Worm (Caenorhabditis elegans) whole organism, L3 larva: ENCODE measurements around the gene Y43D4A.1.

Source experiments
- daf-12 ChIP-seq: fragments of 150-350 bp; optimal IDR thresholded peaks from 2 replicates; lab custom pipeline; 2014; ENCODE audit warnings: missing biosample characterization, missing genetic modification reagents, missing genetic modification characterization
- elt-1 ChIP-seq: fragments of 150-350 bp; optimal IDR thresholded peaks from 2 replicates; lab custom pipeline; 2014; ENCODE audit warnings: missing biosample characterization, missing genetic modification characterization
- nhr-12 ChIP-seq: fragments of 150-350 bp; optimal IDR thresholded peaks from 2 replicates; lab custom pipeline; 2014; ENCODE audit warnings: missing biosample characterization, missing genetic modification characterization
- tbx-2 ChIP-seq: sonication (generic microtip); optimal IDR thresholded peaks from 2 replicates; lab custom pipeline; 2016; ENCODE audit warnings: mild to moderate bottlenecking, missing genetic modification characterization, missing compliant biosample characterization
- unc-62 ChIP-seq: fragments of 150-350 bp; sonication (generic microtip); optimal IDR thresholded peaks from 4 replicates; lab custom pipeline; 2014; ENCODE audit warnings: missing biosample characterization, missing genetic modification reagents, missing genetic modification characterization
- zag-1 ChIP-seq: fragments of 150-350 bp; optimal IDR thresholded peaks from 2 replicates; lab custom pipeline; 2014; ENCODE audit warnings: missing biosample characterization, missing genetic modification characterization

DNA sequence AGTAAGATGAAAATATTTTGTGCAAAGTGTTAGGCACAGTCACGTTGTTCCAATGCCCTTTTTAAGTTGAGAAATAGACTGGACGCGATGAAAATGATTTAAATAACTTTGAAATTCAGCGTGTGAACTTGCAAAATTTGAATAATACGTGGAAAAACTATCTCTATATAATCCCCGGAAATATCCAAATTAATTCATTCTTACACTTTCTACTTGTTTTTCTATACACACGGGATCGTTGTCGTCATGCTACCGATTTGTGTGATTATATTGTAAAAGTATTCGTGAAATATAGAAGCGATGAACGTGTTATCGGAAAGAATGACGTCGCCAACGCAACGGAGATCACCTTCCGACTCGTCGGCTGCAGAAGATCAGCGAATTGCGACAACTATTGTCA, at the start of gene Y43D4A.1:
- TF ChIP-seq elt-1 (tag; lab: Kevin White, UChicago) (no peak), tbx-2 (tag; lab: Kevin White, UChicago) (no peak), unc-62 (no peak), daf-12 (tag; lab: Kevin White, UChicago) (no peak), zag-1 (tag; lab: Kevin White, UChicago) (no peak), nhr-12 (tag; lab: Kevin White, UChicago) (no peak)
